Fruit fly (Drosophila melanogaster): ENCODE measurements around the gene mRNA-cap.

The mRNA-cap gene

dm6 chrX:14242941-14243736, 517 bp upstream of the mRNA-cap start, which contains the start of gene CG32599 (continued):
- peak; percentile 69 for TF ChIP-seq Dref (GFP tag; IDR thresholded peaks at IDR 0.05)
- TF ChIP-seq NK7.1 (GFP tag; optimal IDR thresholded peaks at IDR 0.05), result no peak
- no peak for TF ChIP-seq CG8359 (GFP tag; optimal IDR thresholded peaks at IDR 0.05; ENCODE audit: borderline replicate concordance)
- no peak for TF ChIP-seq Dad (GFP tag; optimal IDR thresholded peaks at IDR 0.05)
- no peak for TF ChIP-seq CG17612 (GFP tag; IDR thresholded peaks at IDR 0.05)
- TF ChIP-seq CG12659 (GFP tag; optimal IDR thresholded peaks at IDR 0.05), result peak; percentile 5
- no peak for TF ChIP-seq Atf6 (GFP tag; IDR thresholded peaks at IDR 0.05)
- peak; percentile 43 for TF ChIP-seq CG17359 (tag; optimal IDR thresholded peaks at IDR 0.05)
- no peak for TF ChIP-seq CG16779 (GFP tag; IDR thresholded peaks at IDR 0.05)
- no peak for TF ChIP-seq Atf3 (GFP tag; optimal IDR thresholded peaks at IDR 0.05)
- no peak for TF ChIP-seq Ets97D (GFP tag; optimal IDR thresholded peaks at IDR 0.05)
- peak; percentile 40 for TF ChIP-seq CG14710 (tag; optimal IDR thresholded peaks at IDR 0.05)
- TF ChIP-seq fd96Cb (tag; optimal IDR thresholded peaks at IDR 0.05), result peak; percentile 29
- no peak for TF ChIP-seq Bdp1 (GFP tag; optimal IDR thresholded peaks at IDR 0.05)
- TF ChIP-seq Optix (GFP tag; IDR thresholded peaks at IDR 0.05), result no peak
- TF ChIP-seq dimm (GFP tag; IDR thresholded peaks at IDR 0.05), result no peak
- TF ChIP-seq odd (GFP tag; optimal IDR thresholded peaks at IDR 0.05), result no peak
- TF ChIP-seq Ptx1 (GFP tag; IDR thresholded peaks at IDR 0.05), result peak; percentile 66
- no peak for TF ChIP-seq so (GFP tag; IDR thresholded peaks at IDR 0.05)
- TF ChIP-seq ewg (GFP tag; optimal IDR thresholded peaks at IDR 0.05), result no peak
- TF ChIP-seq CG9876 (GFP tag; optimal IDR thresholded peaks at IDR 0.05), result no peak
- TF ChIP-seq CG4360 (GFP tag; IDR thresholded peaks at IDR 0.05), result no peak; the same call in 1 of the 2 replicates
- TF ChIP-seq CG6175 (GFP tag; IDR thresholded peaks at IDR 0.05), result no peak
- TF ChIP-seq Asciz (GFP tag; optimal IDR thresholded peaks at IDR 0.05), result no peak
- TF ChIP-seq CG43689 (GFP tag; IDR thresholded peaks at IDR 0.05), result no peak
- TF ChIP-seq jumu (GFP tag; optimal IDR thresholded peaks at IDR 0.05), result no peak
- TF ChIP-seq B-H2 (GFP tag; optimal IDR thresholded peaks at IDR 0.05), result no peak
- TF ChIP-seq ftz-f1 (GFP tag; optimal IDR thresholded peaks at IDR 0.05), result no peak
- no peak for TF ChIP-seq Rx (GFP tag; IDR thresholded peaks at IDR 0.05)
- TF ChIP-seq gsb (GFP tag; IDR thresholded peaks at IDR 0.05), result no peak
- no peak for TF ChIP-seq z (GFP tag; IDR thresholded peaks at IDR 0.05)
- TF ChIP-seq CG13775 (GFP tag; optimal IDR thresholded peaks at IDR 0.05), result peak; percentile 25
- TF ChIP-seq bcd (GFP tag; optimal IDR thresholded peaks at IDR 0.05), result peak; percentile 9
- TF ChIP-seq GATAe (GFP tag; conservative IDR thresholded peaks at IDR 0.05), result no peak
- TF ChIP-seq Antp (GFP tag; optimal IDR thresholded peaks at IDR 0.05), result no peak
- TF ChIP-seq CHES-1-like (GFP tag; optimal IDR thresholded peaks at IDR 0.05), result no peak
- no peak for TF ChIP-seq D19B (GFP tag; optimal IDR thresholded peaks at IDR 0.05)
- TF ChIP-seq Fer3 (tag; optimal IDR thresholded peaks at IDR 0.05), result peak; percentile 12
- no peak for TF ChIP-seq jigr1 (GFP tag; IDR thresholded peaks at IDR 0.05)
- TF ChIP-seq sc (optimal IDR thresholded peaks at IDR 0.05), result no peak
- TF ChIP-seq sc (GFP tag; optimal IDR thresholded peaks at IDR 0.05), result no peak
- TF ChIP-seq tgo (GFP tag; IDR thresholded peaks at IDR 0.05), result peak; percentile 51
- TF ChIP-seq CG30431 (GFP tag; optimal IDR thresholded peaks at IDR 0.05), result no peak
- TF ChIP-seq MESR4 (GFP tag; optimal IDR thresholded peaks at IDR 0.05), result no peak
- TF ChIP-seq lilli (GFP tag; optimal IDR thresholded peaks at IDR 0.05), result no peak
- TF ChIP-seq CG16815 (GFP tag; optimal IDR thresholded peaks at IDR 0.05), result no peak
- no peak for TF ChIP-seq chn (GFP tag; optimal IDR thresholded peaks at IDR 0.05)
- TF ChIP-seq CG17912 (GFP tag; optimal IDR thresholded peaks at IDR 0.05), result no peak
- peak; percentile 33; the same call in 1 of the 3 replicates for TF ChIP-seq CG7963 (GFP tag; IDR thresholded peaks at IDR 0.05; ENCODE audit: partially characterized antibody)
- no peak for TF ChIP-seq cad (GFP tag; optimal IDR thresholded peaks at IDR 0.05)
- TF ChIP-seq CG12744 (GFP tag; optimal IDR thresholded peaks at IDR 0.05), result no peak
